Worm (Caenorhabditis elegans) whole organism, L3 larva: Measurements from ENCODE around the gene vps-33.1.

Source experiments
- R02D3.7 ChIP-seq: fragments of 150-350 bp; optimal IDR thresholded peaks from 2 replicates; lab custom pipeline; 2014; ENCODE audit warnings: missing biosample characterization, missing genetic modification characterization
- ZK546.5 ChIP-seq: sonication (generic microtip); optimal IDR thresholded peaks from 2 replicates; lab custom pipeline; 2017; ENCODE audit warnings: missing biosample characterization, missing genetic modification characterization
- aly-2 ChIP-seq: fragments of 150-350 bp; optimal IDR thresholded peaks from 2 replicates; lab custom pipeline; 2014; ENCODE audit warnings: missing biosample characterization, missing genetic modification characterization
- ama-1 ChIP-seq: fragments of 150-350 bp; optimal IDR thresholded peaks from 2 replicates; lab custom pipeline; 2018
- ceh-16 ChIP-seq: sonication (generic microtip); optimal IDR thresholded peaks from 2 replicates; lab custom pipeline; 2017; ENCODE audit warnings: missing biosample characterization, missing genetic modification characterization
- ceh-28 ChIP-seq: fragments of 150-350 bp; optimal IDR thresholded peaks from 2 replicates; lab custom pipeline; 2014; ENCODE audit warnings: missing biosample characterization, missing genetic modification reagents, missing genetic modification characterization
- ceh-82 ChIP-seq: fragments of 150-350 bp; optimal IDR thresholded peaks from 2 replicates; lab custom pipeline; 2014; ENCODE audit warnings: missing biosample characterization, missing genetic modification characterization
- ceh-9 ChIP-seq: sonication (generic microtip); optimal IDR thresholded peaks from 2 replicates; lab custom pipeline; 2018; ENCODE audit warnings: missing biosample characterization, missing genetic modification characterization
- egl-27 ChIP-seq: sonication (generic microtip); optimal IDR thresholded peaks from 4 replicates; lab custom pipeline; 2017; ENCODE audit warnings: missing biosample characterization, missing genetic modification reagents, missing genetic modification characterization
- egl-5 ChIP-seq: fragments of 150-350 bp; optimal IDR thresholded peaks from 2 replicates; lab custom pipeline; 2017; ENCODE audit warnings: missing biosample characterization, missing genetic modification reagents, missing genetic modification characterization, inconsistent platforms
- elt-1 ChIP-seq: fragments of 150-350 bp; optimal IDR thresholded peaks from 2 replicates; lab custom pipeline; 2014; ENCODE audit warnings: missing biosample characterization, missing genetic modification characterization
- elt-2 ChIP-seq: sonication (generic microtip); optimal IDR thresholded peaks from 2 replicates; lab custom pipeline; 2016; ENCODE audit warnings: missing genetic modification reagents, mild to moderate bottlenecking, missing genetic modification characterization, missing compliant biosample characterization
- fkh-10 ChIP-seq: sonication (generic microtip); optimal IDR thresholded peaks from 2 replicates; lab custom pipeline; 2017; ENCODE audit warnings: missing biosample characterization, missing genetic modification reagents, missing genetic modification characterization
- fkh-2 ChIP-seq: fragments of 150-350 bp; optimal IDR thresholded peaks from 2 replicates; lab custom pipeline; 2014; ENCODE audit warnings: missing biosample characterization, missing genetic modification reagents, missing genetic modification characterization
- hmg-11 ChIP-seq: sonication (generic microtip); optimal IDR thresholded peaks from 2 replicates; lab custom pipeline; 2016; ENCODE audit warnings: missing genetic modification characterization, missing compliant biosample characterization
- jun-1 ChIP-seq: fragments of 150-350 bp; optimal IDR thresholded peaks from 2 replicates; lab custom pipeline; 2014; ENCODE audit warnings: missing biosample characterization, missing genetic modification reagents, missing genetic modification characterization
- lin-15B ChIP-seq: fragments of 150-350 bp; optimal IDR thresholded peaks from 2 replicates; lab custom pipeline; 2014; ENCODE audit warnings: missing biosample characterization, missing genetic modification characterization
- lin-39 ChIP-seq: fragments of 150-350 bp; optimal IDR thresholded peaks from 2 replicates; lab custom pipeline; 2018; ENCODE audit warnings: missing biosample characterization, missing genetic modification reagents, missing genetic modification characterization
- lsy-12 ChIP-seq: sonication (generic microtip); optimal IDR thresholded peaks from 2 replicates; lab custom pipeline; 2016; ENCODE audit warnings: mild to moderate bottlenecking, missing genetic modification characterization, missing compliant biosample characterization
- mdl-1 ChIP-seq: fragments of 150-350 bp; optimal IDR thresholded peaks from 2 replicates; lab custom pipeline; 2014; ENCODE audit warnings: missing biosample characterization, missing genetic modification characterization
- nfya-1 ChIP-seq: sonication (generic microtip); optimal IDR thresholded peaks from 2 replicates; lab custom pipeline; 2017; ENCODE audit warnings: missing genetic modification characterization, mild to moderate bottlenecking, missing compliant biosample characterization, antibody characterized with exemption, moderate library complexity; ENCODE audit not compliant: insufficient read depth
- nhr-12 ChIP-seq: fragments of 150-350 bp; optimal IDR thresholded peaks from 2 replicates; lab custom pipeline; 2014; ENCODE audit warnings: missing biosample characterization, missing genetic modification characterization
- nhr-23 ChIP-seq: fragments of 150-350 bp; optimal IDR thresholded peaks from 2 replicates; lab custom pipeline; 2014; ENCODE audit warnings: missing biosample characterization, missing genetic modification reagents, missing genetic modification characterization
- nhr-237 ChIP-seq: fragments of 150-350 bp; optimal IDR thresholded peaks from 2 replicates; lab custom pipeline; 2014; ENCODE audit warnings: missing biosample characterization, missing genetic modification characterization
- nhr-25 ChIP-seq: sonication (generic microtip); optimal IDR thresholded peaks from 2 replicates; lab custom pipeline; 2017; ENCODE audit warnings: missing biosample characterization, missing genetic modification characterization
- nhr-43 ChIP-seq: sonication (generic microtip); optimal IDR thresholded peaks from 2 replicates; lab custom pipeline; 2016; ENCODE audit warnings: mild to moderate bottlenecking, missing genetic modification characterization, missing compliant biosample characterization; ENCODE audit not compliant: poor library complexity, severe bottlenecking
- nhr-67 ChIP-seq: fragments of 150-350 bp; optimal IDR thresholded peaks from 2 replicates; lab custom pipeline; 2014; ENCODE audit warnings: missing biosample characterization, missing genetic modification characterization
- nhr-76 ChIP-seq: fragments of 150-350 bp; sonication (generic microtip); optimal IDR thresholded peaks from 5 replicates; lab custom pipeline; 2014; ENCODE audit warnings: missing biosample characterization, missing genetic modification characterization
- nhr-77 ChIP-seq: fragments of 150-350 bp; optimal IDR thresholded peaks from 2 replicates; lab custom pipeline; 2014; ENCODE audit warnings: missing biosample characterization, missing genetic modification characterization
- pha-4 ChIP-seq: fragments of 150-350 bp; optimal IDR thresholded peaks from 2 replicates; lab custom pipeline; 2014; ENCODE audit warnings: missing biosample characterization, missing genetic modification reagents, missing genetic modification characterization
- pqm-1 ChIP-seq: fragments of 150-350 bp; optimal IDR thresholded peaks from 2 replicates; lab custom pipeline; 2017; ENCODE audit warnings: missing biosample characterization, missing genetic modification characterization, inconsistent platforms
- sea-2 ChIP-seq: fragments of 150-350 bp; sonication (generic microtip); optimal IDR thresholded peaks from 4 replicates; lab custom pipeline; 2014; ENCODE audit warnings: missing biosample characterization, missing genetic modification reagents, missing genetic modification characterization
- skn-1 ChIP-seq: fragments of 150-350 bp; optimal IDR thresholded peaks from 2 replicates; lab custom pipeline; 2014; ENCODE audit warnings: missing biosample characterization, missing genetic modification characterization
- snpc-4 ChIP-seq: fragments of 150-350 bp; optimal IDR thresholded peaks from 2 replicates; lab custom pipeline; 2014; ENCODE audit warnings: missing biosample characterization, missing genetic modification characterization
- unc-39 ChIP-seq: sonication (generic microtip); optimal IDR thresholded peaks from 4 replicates; lab custom pipeline; 2017; ENCODE audit warnings: missing biosample characterization, missing genetic modification characterization
- unc-62 ChIP-seq: fragments of 150-350 bp; sonication (generic microtip); optimal IDR thresholded peaks from 4 replicates; lab custom pipeline; 2014; ENCODE audit warnings: missing biosample characterization, missing genetic modification reagents, missing genetic modification characterization
- ztf-11 ChIP-seq: fragments of 150-350 bp; optimal IDR thresholded peaks from 2 replicates; lab custom pipeline; 2014; ENCODE audit warnings: missing biosample characterization, missing genetic modification characterization
- ztf-4 ChIP-seq: fragments of 150-350 bp; optimal IDR thresholded peaks from 2 replicates; lab custom pipeline; 2014; ENCODE audit warnings: missing biosample characterization, missing genetic modification characterization

The vps-33.1 gene

ce11 chrIII:8742584-8742983 is 41.9 kb downstream of the vps-33.1 start:
- TF ChIP-seq nhr-67 (tag; lab: Kevin White, UChicago) (no peak), ztf-4 (tag; lab: Kevin White, UChicago) (no peak), ceh-9 (tag; lab: Kevin White, UChicago) (no peak), nhr-43 (tag; lab: Kevin White, UChicago) (no peak), ceh-28 (tag; lab: Kevin White, UChicago) (no peak), nhr-76 (tag; lab: Kevin White, UChicago) (no peak), ceh-82 (tag; lab: Kevin White, UChicago) (no peak), sea-2 (no peak)

ce11 chrIII:8743796-8744404 is 43.2 kb downstream of the vps-33.1 start, which contains the start of gene ZK370.6:
Gene ZK370.6, minus strand, starts transcription at chrIII:8743846.
- TF ChIP-seq elt-2 = no peak
- TF ChIP-seq pha-4 = no peak
- no peak for TF ChIP-seq nhr-12 (tag; lab: Kevin White, UChicago)
- TF ChIP-seq ceh-28 (tag; lab: Kevin White, UChicago) = no peak
- TF ChIP-seq egl-27 (tag; lab: Kevin White, UChicago) = no peak
- TF ChIP-seq mdl-1 (tag; lab: Kevin White, UChicago) = no peak
- TF ChIP-seq nhr-237 = no peak
- no peak for TF ChIP-seq ZK546.5 (tag; lab: Kevin White, UChicago)
- TF ChIP-seq lin-39 (tag; lab: Kevin White, UChicago) = no peak

- TF ChIP-seq ceh-9 (tag; lab: Kevin White, UChicago) (no peak), ama-1 (lab: Kevin White, UChicago) (no peak), egl-27 (tag; lab: Kevin White, UChicago) (no peak), fkh-10 (GFP tag; lab: Kevin White, UChicago) (peak; percentile 79), jun-1 (tag; lab: Kevin White, UChicago) (no peak), egl-5 (tag; lab: Kevin White, UChicago) (no peak)
These were observed 44.0 kb downstream of the vps-33.1 start for ce11 chrIII:8744765-8745164.

- TF ChIP-seq ceh-9 (tag; lab: Kevin White, UChicago) (no peak), jun-1 (tag; lab: Kevin White, UChicago) (no peak), elt-1 (no peak), mdl-1 (tag; lab: Kevin White, UChicago) (no peak), fkh-2 (no peak), nfya-1 (tag; lab: Kevin White, UChicago) (no peak), elt-2 (no peak), ceh-16 (tag; lab: Kevin White, UChicago) (no peak), nhr-77 (tag; lab: Kevin White, UChicago) (no peak)
These were observed 44.5 kb downstream of the vps-33.1 start for ce11 chrIII:8745214-8745613.

- TF ChIP-seq jun-1 (tag; lab: Kevin White, UChicago) = peak; percentile 69
- no peak for TF ChIP-seq unc-62 (GFP tag; lab: Kevin White, UChicago)
- TF ChIP-seq aly-2 (tag; lab: Kevin White, UChicago) = no peak
- no peak for TF ChIP-seq snpc-4 (tag; lab: Kevin White, UChicago)
- peak; percentile 81 for TF ChIP-seq pha-4
- TF ChIP-seq elt-2 = peak; percentile 96
- no peak for TF ChIP-seq unc-39
- peak; percentile 96 for TF ChIP-seq pqm-1 (tag; lab: Kevin White, UChicago)
- TF ChIP-seq nhr-25 (tag; lab: Kevin White, UChicago) = no peak
These were observed 47.9 kb downstream of the vps-33.1 start for ce11 chrIII:8748620-8749019.

- TF ChIP-seq nhr-25 (tag; lab: Kevin White, UChicago) = peak; percentile 89
- TF ChIP-seq skn-1 = no peak
- TF ChIP-seq pqm-1 (tag; lab: Kevin White, UChicago) = peak; percentile 94
- TF ChIP-seq ceh-28 (tag; lab: Kevin White, UChicago) = peak; percentile 35
- peak; percentile 18 for TF ChIP-seq lin-15B (tag; lab: Kevin White, UChicago)
- TF ChIP-seq jun-1 (tag; lab: Kevin White, UChicago) = peak; percentile 57
- TF ChIP-seq R02D3.7 = no peak
- peak; percentile 64 for TF ChIP-seq nhr-23 (tag; lab: Kevin White, UChicago)
- TF ChIP-seq ztf-11 (tag; lab: Kevin White, UChicago) = no peak
- peak; percentile 41 for TF ChIP-seq nhr-43 (tag; lab: Kevin White, UChicago)
- peak; percentile 22 for TF ChIP-seq nfya-1 (tag; lab: Kevin White, UChicago)
- no peak for TF ChIP-seq ama-1 (lab: Kevin White, UChicago)
- TF ChIP-seq egl-27 (tag; lab: Kevin White, UChicago) = peak; percentile 80
- TF ChIP-seq lsy-12 (tag; lab: Kevin White, UChicago) = peak; percentile 53
- no peak for TF ChIP-seq aly-2 (tag; lab: Kevin White, UChicago)
- no peak for TF ChIP-seq nhr-76 (tag; lab: Kevin White, UChicago)
- peak; percentile 89 for TF ChIP-seq pha-4
- TF ChIP-seq elt-2 = peak; percentile 95
- peak; percentile 48 for TF ChIP-seq hmg-11 (tag; lab: Kevin White, UChicago)
These were observed 48.8 kb downstream of the vps-33.1 start, which contains the start of gene sma-2 for ce11 chrIII:8749487-8749886. Gene sma-2, plus strand, starts transcription at chrIII:8749680.
